Worm (Caenorhabditis elegans) whole organism, L3 larva: ENCODE measurements around the gene Y38E10A.14.

Experiments used
- ZK546.5 ChIP-seq: sonication (generic microtip); optimal IDR thresholded peaks from 2 replicates; lab custom pipeline; 2017; ENCODE audit warnings: missing biosample characterization, missing genetic modification characterization
- aly-2 ChIP-seq: fragments of 150-350 bp; optimal IDR thresholded peaks from 2 replicates; lab custom pipeline; 2014; ENCODE audit warnings: missing biosample characterization, missing genetic modification characterization
- ama-1 ChIP-seq: fragments of 150-350 bp; optimal IDR thresholded peaks from 2 replicates; lab custom pipeline; 2018
- ceh-16 ChIP-seq: sonication (generic microtip); optimal IDR thresholded peaks from 2 replicates; lab custom pipeline; 2017; ENCODE audit warnings: missing biosample characterization, missing genetic modification characterization
- ceh-28 ChIP-seq: fragments of 150-350 bp; optimal IDR thresholded peaks from 2 replicates; lab custom pipeline; 2014; ENCODE audit warnings: missing biosample characterization, missing genetic modification reagents, missing genetic modification characterization
- ceh-9 ChIP-seq: sonication (generic microtip); optimal IDR thresholded peaks from 2 replicates; lab custom pipeline; 2018; ENCODE audit warnings: missing biosample characterization, missing genetic modification characterization
- egl-27 ChIP-seq: sonication (generic microtip); optimal IDR thresholded peaks from 4 replicates; lab custom pipeline; 2017; ENCODE audit warnings: missing biosample characterization, missing genetic modification reagents, missing genetic modification characterization
- egl-5 ChIP-seq: fragments of 150-350 bp; optimal IDR thresholded peaks from 2 replicates; lab custom pipeline; 2017; ENCODE audit warnings: missing biosample characterization, missing genetic modification reagents, missing genetic modification characterization, inconsistent platforms
- elt-1 ChIP-seq: fragments of 150-350 bp; optimal IDR thresholded peaks from 2 replicates; lab custom pipeline; 2014; ENCODE audit warnings: missing biosample characterization, missing genetic modification characterization
- elt-2 ChIP-seq: sonication (generic microtip); optimal IDR thresholded peaks from 2 replicates; lab custom pipeline; 2016; ENCODE audit warnings: missing genetic modification reagents, mild to moderate bottlenecking, missing genetic modification characterization, missing compliant biosample characterization
- elt-3 ChIP-seq, 3 experiments: fragments of 150-350 bp in 1 of 3; sonication (generic microtip) in 2 of 3; optimal IDR thresholded peaks; 2 replicates in 2 of 3; 4 replicates in 1 of 3; lab custom pipeline; 2014 to 2017; ENCODE audit warnings: missing biosample characterization in 3 of 3, missing genetic modification characterization in 3 of 3
- fkh-10 ChIP-seq: sonication (generic microtip); optimal IDR thresholded peaks from 2 replicates; lab custom pipeline; 2017; ENCODE audit warnings: missing biosample characterization, missing genetic modification reagents, missing genetic modification characterization
- fos-1 ChIP-seq: fragments of 150-350 bp; optimal IDR thresholded peaks from 2 replicates; lab custom pipeline; 2014; ENCODE audit warnings: missing biosample characterization, missing genetic modification characterization
- jun-1 ChIP-seq: fragments of 150-350 bp; optimal IDR thresholded peaks from 2 replicates; lab custom pipeline; 2014; ENCODE audit warnings: missing biosample characterization, missing genetic modification reagents, missing genetic modification characterization
- lin-15B ChIP-seq: fragments of 150-350 bp; optimal IDR thresholded peaks from 2 replicates; lab custom pipeline; 2014; ENCODE audit warnings: missing biosample characterization, missing genetic modification characterization
- lsy-12 ChIP-seq: sonication (generic microtip); optimal IDR thresholded peaks from 2 replicates; lab custom pipeline; 2016; ENCODE audit warnings: mild to moderate bottlenecking, missing genetic modification characterization, missing compliant biosample characterization
- mdl-1 ChIP-seq: fragments of 150-350 bp; optimal IDR thresholded peaks from 2 replicates; lab custom pipeline; 2014; ENCODE audit warnings: missing biosample characterization, missing genetic modification characterization
- mml-1 ChIP-seq: fragments of 150-350 bp; sonication (generic microtip); optimal IDR thresholded peaks from 3 replicates; lab custom pipeline; 2014; ENCODE audit warnings: missing biosample characterization, missing genetic modification characterization
- nfya-1 ChIP-seq: sonication (generic microtip); optimal IDR thresholded peaks from 2 replicates; lab custom pipeline; 2017; ENCODE audit warnings: missing genetic modification characterization, mild to moderate bottlenecking, missing compliant biosample characterization, antibody characterized with exemption, moderate library complexity; ENCODE audit not compliant: insufficient read depth
- nhr-11 ChIP-seq: fragments of 150-350 bp; optimal IDR thresholded peaks from 2 replicates; lab custom pipeline; 2014; ENCODE audit warnings: missing biosample characterization, missing genetic modification characterization
- nhr-12 ChIP-seq: fragments of 150-350 bp; optimal IDR thresholded peaks from 2 replicates; lab custom pipeline; 2014; ENCODE audit warnings: missing biosample characterization, missing genetic modification characterization
- nhr-23 ChIP-seq: fragments of 150-350 bp; optimal IDR thresholded peaks from 2 replicates; lab custom pipeline; 2014; ENCODE audit warnings: missing biosample characterization, missing genetic modification reagents, missing genetic modification characterization
- nhr-237 ChIP-seq: fragments of 150-350 bp; optimal IDR thresholded peaks from 2 replicates; lab custom pipeline; 2014; ENCODE audit warnings: missing biosample characterization, missing genetic modification characterization
- nhr-25 ChIP-seq: sonication (generic microtip); optimal IDR thresholded peaks from 2 replicates; lab custom pipeline; 2017; ENCODE audit warnings: missing biosample characterization, missing genetic modification characterization
- nhr-43 ChIP-seq: sonication (generic microtip); optimal IDR thresholded peaks from 2 replicates; lab custom pipeline; 2016; ENCODE audit warnings: mild to moderate bottlenecking, missing genetic modification characterization, missing compliant biosample characterization; ENCODE audit not compliant: poor library complexity, severe bottlenecking
- nhr-76 ChIP-seq: fragments of 150-350 bp; sonication (generic microtip); optimal IDR thresholded peaks from 5 replicates; lab custom pipeline; 2014; ENCODE audit warnings: missing biosample characterization, missing genetic modification characterization
- nhr-77 ChIP-seq: fragments of 150-350 bp; optimal IDR thresholded peaks from 2 replicates; lab custom pipeline; 2014; ENCODE audit warnings: missing biosample characterization, missing genetic modification characterization
- pqm-1 ChIP-seq: fragments of 150-350 bp; optimal IDR thresholded peaks from 2 replicates; lab custom pipeline; 2017; ENCODE audit warnings: missing biosample characterization, missing genetic modification characterization, inconsistent platforms
- sea-2 ChIP-seq: fragments of 150-350 bp; sonication (generic microtip); optimal IDR thresholded peaks from 4 replicates; lab custom pipeline; 2014; ENCODE audit warnings: missing biosample characterization, missing genetic modification reagents, missing genetic modification characterization
- snpc-4 ChIP-seq: fragments of 150-350 bp; optimal IDR thresholded peaks from 2 replicates; lab custom pipeline; 2014; ENCODE audit warnings: missing biosample characterization, missing genetic modification characterization
- tbx-2 ChIP-seq: sonication (generic microtip); optimal IDR thresholded peaks from 2 replicates; lab custom pipeline; 2016; ENCODE audit warnings: mild to moderate bottlenecking, missing genetic modification characterization, missing compliant biosample characterization
- unc-39 ChIP-seq: sonication (generic microtip); optimal IDR thresholded peaks from 4 replicates; lab custom pipeline; 2017; ENCODE audit warnings: missing biosample characterization, missing genetic modification characterization
- unc-62 ChIP-seq: fragments of 150-350 bp; sonication (generic microtip); optimal IDR thresholded peaks from 4 replicates; lab custom pipeline; 2014; ENCODE audit warnings: missing biosample characterization, missing genetic modification reagents, missing genetic modification characterization
- zag-1 ChIP-seq: fragments of 150-350 bp; optimal IDR thresholded peaks from 2 replicates; lab custom pipeline; 2014; ENCODE audit warnings: missing biosample characterization, missing genetic modification characterization
- ztf-4 ChIP-seq: fragments of 150-350 bp; optimal IDR thresholded peaks from 2 replicates; lab custom pipeline; 2014; ENCODE audit warnings: missing biosample characterization, missing genetic modification characterization

The Y38E10A.14 gene

DNA sequence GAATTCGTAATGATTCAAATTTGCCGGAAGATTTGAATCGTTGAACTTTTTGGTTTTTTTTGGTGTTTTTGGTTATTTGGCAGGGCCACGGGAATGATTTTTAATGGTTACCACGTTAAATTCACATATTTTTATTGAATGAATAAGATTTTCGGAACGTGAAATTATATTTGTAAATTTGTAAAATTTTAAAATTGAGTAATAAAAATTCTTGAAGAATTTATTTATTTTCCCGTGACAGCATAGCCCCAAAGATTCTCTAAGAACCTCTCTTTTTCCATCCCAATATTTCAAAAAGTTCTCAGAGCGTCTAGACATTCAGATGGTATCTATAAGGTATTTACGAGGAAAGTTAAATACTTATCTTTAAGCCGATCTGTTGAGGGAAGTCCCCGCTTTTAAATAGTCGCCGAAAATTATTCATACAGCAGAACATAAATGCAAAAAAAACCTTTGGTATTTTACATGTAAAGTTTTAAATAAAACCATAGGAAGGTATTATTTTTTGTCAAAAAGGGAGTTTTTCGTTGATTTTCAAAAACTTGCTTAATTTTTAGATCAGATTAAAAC lies 10.5 kb upstream of the Y38E10A.14 start, which contains the start of gene Y38E10A.17:
Y38E10A.17 (minus strand) TSS at position 51 of the 570 bp plus-strand sequence.
- TF ChIP-seq aly-2 (tag; lab: Kevin White, UChicago) (no peak), elt-1 (tag; lab: Kevin White, UChicago) (peak; percentile 68)

DNA sequence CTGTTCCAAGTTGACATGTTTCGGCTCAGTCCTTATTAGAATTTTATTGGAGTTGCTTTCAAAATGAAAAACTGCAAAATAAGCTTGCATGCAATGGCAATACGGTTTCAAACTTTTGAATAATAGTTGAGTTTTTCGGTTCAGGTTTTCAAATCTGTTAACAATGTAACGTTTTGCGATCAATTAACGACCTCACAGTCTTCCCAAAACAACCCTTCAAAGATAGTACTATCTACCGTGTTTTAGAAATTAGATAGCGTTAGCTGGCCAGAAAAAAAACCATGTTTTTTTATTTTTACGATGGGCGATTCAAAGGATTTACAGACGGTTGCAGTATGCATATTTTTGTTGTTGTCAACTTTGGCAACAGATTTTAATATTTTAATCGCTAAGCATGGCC lies 6.6 kb upstream of the Y38E10A.14 start, which contains the start of gene Y38E10A.34:
Y38E10A.34 (plus strand) TSS at position 301 of the 400 bp plus-strand sequence.
- TF ChIP-seq nhr-23 (no peak), lin-15B (no peak), unc-62 (GFP tag; lab: Kevin White, UChicago) (no peak), lsy-12 (no peak), tbx-2 (tag; lab: Kevin White, UChicago) (no peak), nhr-25 (tag; lab: Kevin White, UChicago) (no peak), nhr-11 (tag; lab: Kevin White, UChicago) (no peak), ama-1 (no peak), nhr-237 (no peak), elt-3 (tag; optimal IDR thresholded peaks at IDR 0.05; lab: Kevin White, UChicago) (no peak), jun-1 (tag; lab: Kevin White, UChicago) (no peak)

DNA sequence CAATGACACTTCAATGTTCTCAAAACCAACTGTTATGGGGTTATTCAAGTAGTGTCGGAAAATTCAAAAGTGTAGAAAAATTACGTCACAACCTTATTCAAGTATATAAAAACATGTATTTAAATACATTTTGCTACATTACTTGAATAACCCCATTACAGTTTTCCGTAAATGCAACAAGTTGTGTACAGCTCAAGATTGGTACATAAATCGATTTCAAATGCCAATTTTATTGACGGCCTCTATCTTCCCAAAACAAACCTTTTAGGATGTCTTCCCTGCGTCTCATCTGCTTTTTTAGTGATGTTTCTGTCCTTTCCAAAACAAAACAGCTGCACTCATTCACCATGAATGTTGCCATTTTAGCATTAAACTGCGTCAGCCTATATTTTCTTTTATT lies 5.1 kb upstream of the Y38E10A.14 start, which contains the start of gene Y38E10A.28:
Y38E10A.28 (plus strand) TSS at position 301 of the 400 bp plus-strand sequence.
- TF ChIP-seq egl-27 (tag; lab: Kevin White, UChicago) (no peak), unc-39 (tag; lab: Kevin White, UChicago) (no peak), pqm-1 (tag; lab: Kevin White, UChicago) (no peak), nhr-77 (no peak), ceh-28 (tag; lab: Kevin White, UChicago) (no peak), lin-15B (no peak), egl-5 (tag; lab: Kevin White, UChicago) (no peak), nhr-12 (tag; lab: Kevin White, UChicago) (no peak), fos-1 (tag; lab: Kevin White, UChicago) (no peak), mdl-1 (tag; lab: Kevin White, UChicago) (no peak), aly-2 (tag; lab: Kevin White, UChicago) (no peak), nhr-43 (tag; lab: Kevin White, UChicago) (no peak)
- TF ChIP-seq, all 47 proteins: peak for 0

DNA sequence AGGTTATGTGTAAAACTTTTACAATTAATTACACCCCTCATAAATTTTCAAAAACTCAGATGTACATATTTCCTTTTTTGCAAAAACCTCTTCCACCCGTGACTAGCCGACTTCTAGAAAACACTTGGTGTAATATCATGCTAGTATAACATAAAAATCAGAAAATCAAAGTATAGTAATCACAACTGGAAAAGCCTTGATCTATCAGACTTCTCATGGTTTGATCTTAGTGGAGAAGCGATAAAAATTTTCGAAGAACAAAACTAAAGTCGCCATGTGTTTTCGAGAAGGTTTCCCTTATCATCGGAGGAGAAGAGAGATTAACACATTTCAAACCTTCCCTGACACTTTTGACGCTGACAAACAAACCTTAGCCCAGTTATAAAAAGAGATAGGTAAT lies 4.2 kb upstream of the Y38E10A.14 start, which contains the start of gene nspe-5:
nspe-5 (plus strand) TSS at position 301 of the 400 bp plus-strand sequence.
- TF ChIP-seq nhr-25 (tag; lab: Kevin White, UChicago) (peak; percentile 9), snpc-4 (tag; lab: Kevin White, UChicago) (no peak)
- TF ChIP-seq, all 47 proteins: peak for 1

DNA sequence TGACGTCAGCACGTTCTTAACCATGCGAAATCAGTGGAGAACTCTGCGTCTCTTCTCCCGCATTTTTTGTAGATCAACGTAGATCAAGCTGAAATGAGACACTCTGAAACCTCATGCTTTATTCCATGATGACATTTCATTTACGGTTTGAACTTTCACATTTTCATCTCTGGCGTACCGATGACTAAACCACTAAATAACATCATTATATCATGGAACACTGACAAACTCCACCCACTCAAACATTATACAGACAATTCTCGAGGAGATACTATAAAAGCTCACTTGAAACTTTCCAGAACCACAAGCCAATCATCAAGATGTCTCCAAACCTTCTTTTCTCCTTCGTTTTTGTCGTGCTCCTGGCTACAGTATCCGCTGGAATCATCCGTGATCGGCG lies 2.6 kb upstream of the Y38E10A.14 start, which contains the start of gene nspe-7:
nspe-7 (plus strand) TSS at position 301 of the 400 bp plus-strand sequence.
- no peak for TF ChIP-seq ztf-4 (tag; lab: Kevin White, UChicago)
- TF ChIP-seq mml-1 (tag; lab: Kevin White, UChicago), result no peak
- no peak for TF ChIP-seq ZK546.5 (tag; lab: Kevin White, UChicago)
- TF ChIP-seq fos-1 (tag; lab: Kevin White, UChicago), result no peak
- no peak for TF ChIP-seq sea-2 (GFP tag; lab: Kevin White, UChicago)
- no peak for TF ChIP-seq nhr-43 (tag; lab: Kevin White, UChicago)

DNA sequence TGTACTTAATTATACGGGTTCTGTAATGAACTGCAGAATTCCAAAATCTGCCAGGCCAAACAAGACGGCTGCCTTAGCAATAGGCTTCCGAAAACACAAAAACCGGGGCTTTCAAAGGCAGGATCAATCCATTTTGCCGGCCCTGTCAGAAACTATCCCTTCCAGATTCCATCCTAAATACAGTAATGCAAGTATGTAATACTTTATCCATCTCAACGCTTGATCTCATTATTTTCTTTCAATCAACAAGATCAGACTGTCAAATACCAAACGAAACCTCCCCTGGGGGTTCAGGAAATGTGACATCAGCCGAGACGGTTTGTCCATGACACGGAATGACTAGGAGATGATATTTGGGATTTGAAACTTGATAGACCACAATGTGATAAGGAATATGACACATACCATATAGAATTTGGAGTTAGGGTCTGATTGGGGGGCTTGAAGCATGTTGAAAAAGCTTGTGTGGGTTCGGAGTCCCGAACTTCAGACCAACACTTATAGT lies 1.8 kb upstream of the Y38E10A.14 start:
- TF ChIP-seq mml-1 (tag; lab: Kevin White, UChicago), result no peak
- TF ChIP-seq unc-62 (GFP tag; lab: Kevin White, UChicago), result no peak
- TF ChIP-seq ceh-9 (tag; lab: Kevin White, UChicago), result no peak
- no peak for TF ChIP-seq zag-1 (tag; lab: Kevin White, UChicago)
- TF ChIP-seq elt-2 (tag; lab: Kevin White, UChicago), result no peak
- TF ChIP-seq nhr-76, result no peak
- TF ChIP-seq nhr-25 (tag; lab: Kevin White, UChicago), result no peak
- no peak for TF ChIP-seq ceh-16 (tag; lab: Kevin White, UChicago)
- TF ChIP-seq sea-2 (GFP tag; lab: Kevin White, UChicago), result no peak
- no peak for TF ChIP-seq mdl-1 (tag; lab: Kevin White, UChicago)
- TF ChIP-seq fkh-10, result no peak
- TF ChIP-seq nfya-1 (tag; lab: Kevin White, UChicago), result no peak
- no peak for TF ChIP-seq ama-1
- TF ChIP-seq, all 47 proteins: peak for 0
